Worm (Caenorhabditis elegans) whole organism, mixed stage, embryonic: Measurements from ENCODE around the gene sec-22.

Experiments
- ceh-39 ChIP-seq: fragments of 150-350 bp; optimal IDR thresholded peaks from 2 replicates; lab custom pipeline; 2014; ENCODE audit warnings: missing biosample characterization, missing genetic modification characterization
- drap-1 ChIP-seq: fragments of 200-800 bp; sonication (Bioruptor generic); optimal IDR thresholded peaks from 3 replicates; lab custom pipeline; 2018; ENCODE audit warnings: mild to moderate bottlenecking, missing genetic modification characterization, missing compliant biosample characterization
- flh-1 ChIP-seq: fragments of 200-800 bp; sonication (Bioruptor generic); optimal IDR thresholded peaks from 2 replicates; lab custom pipeline; 2018; ENCODE audit warnings: mild to moderate bottlenecking, missing genetic modification characterization, moderate library complexity, missing compliant biosample characterization

ce11 chrX:1026722-1027121 is 8.6 kb upstream of the sec-22 start:
- TF ChIP-seq flh-1 (no peak), ceh-39 (tag; lab: Kevin White, UChicago) (no peak), drap-1 (GFP tag; lab: Kevin White, UChicago) (no peak)
